Worm (Caenorhabditis elegans) whole organism, L1 larva: Measurements from ENCODE around the gene R03H10.11.

Source experiments
- lin-39 ChIP-seq: fragments of 150-350 bp; optimal IDR thresholded peaks from 2 replicates; lab custom pipeline; 2014; ENCODE audit warnings: missing biosample characterization, missing genetic modification reagents, missing genetic modification characterization
- zag-1 ChIP-seq: fragments of 150-350 bp; optimal IDR thresholded peaks from 2 replicates; lab custom pipeline; 2014; ENCODE audit warnings: missing biosample characterization, missing genetic modification characterization

DNA sequence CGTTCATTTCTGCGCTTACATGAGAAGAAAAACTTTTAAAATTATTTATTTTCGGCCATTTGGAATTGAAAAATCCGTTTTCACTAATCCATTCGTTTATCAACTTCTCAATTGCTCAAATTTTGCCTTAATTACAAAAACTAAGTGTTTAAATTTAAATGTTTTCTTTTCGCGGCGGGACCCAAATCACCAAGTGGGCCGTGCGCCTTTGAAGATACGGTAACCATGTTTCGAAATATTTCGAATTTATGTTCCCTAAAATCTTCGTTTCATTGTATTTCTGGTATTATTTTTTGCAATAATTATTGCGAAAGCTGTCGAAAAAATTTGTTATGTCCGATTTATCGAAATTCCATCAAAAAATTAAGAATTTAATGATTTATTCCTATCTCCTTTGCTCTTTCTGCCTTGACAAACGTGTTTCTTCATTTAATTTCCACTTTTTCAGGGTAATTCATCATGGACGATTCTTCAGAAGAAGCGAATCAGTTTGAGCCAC lies 44.2 kb downstream of the R03H10.11 start, which contains the start of gene C16A11.4:
- TF ChIP-seq lin-39 (no peak), zag-1 (no peak)
